Worm (Caenorhabditis elegans): ENCODE data around the gene F10D2.10.

The F10D2.10 gene

DNA sequence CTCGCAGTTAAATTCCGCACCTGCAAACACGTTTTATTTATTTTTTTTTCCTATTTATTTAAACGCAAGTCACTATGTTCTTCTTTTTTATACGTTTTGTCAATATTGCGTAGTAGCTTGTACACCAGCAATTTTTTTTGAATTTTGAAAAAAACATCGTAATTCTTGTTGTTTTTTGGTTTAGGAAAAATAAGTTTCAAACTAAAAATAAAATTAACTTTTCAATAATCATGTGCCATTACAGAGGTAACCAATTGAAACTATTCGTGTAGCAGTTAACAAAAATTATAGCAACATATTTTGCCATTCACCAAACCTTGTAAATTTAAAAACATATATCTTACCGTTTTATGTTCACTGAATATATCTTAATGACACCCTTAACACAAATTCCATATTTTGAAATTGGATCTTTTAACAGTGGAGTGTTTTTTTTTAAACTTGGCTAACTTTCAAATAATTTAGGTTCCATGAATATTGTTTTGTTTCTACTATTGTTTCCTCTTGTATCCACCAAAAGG lies 32.7 kb downstream of the F10D2.10 start, which contains the start of gene lmd-5:
lmd-5 (plus strand) TSS at position 471 of the 521 bp plus-strand sequence.
- no peak for TF ChIP-seq ces-1 (GFP tag; optimal IDR thresholded peaks at IDR 0.05)
- no peak for TF ChIP-seq sptf-1 (tag; optimal IDR thresholded peaks at IDR 0.05)
- no peak for TF ChIP-seq drap-1 (GFP tag; optimal IDR thresholded peaks at IDR 0.05)
- no peak for TF ChIP-seq flh-1 (GFP tag; optimal IDR thresholded peaks at IDR 0.05)

DNA sequence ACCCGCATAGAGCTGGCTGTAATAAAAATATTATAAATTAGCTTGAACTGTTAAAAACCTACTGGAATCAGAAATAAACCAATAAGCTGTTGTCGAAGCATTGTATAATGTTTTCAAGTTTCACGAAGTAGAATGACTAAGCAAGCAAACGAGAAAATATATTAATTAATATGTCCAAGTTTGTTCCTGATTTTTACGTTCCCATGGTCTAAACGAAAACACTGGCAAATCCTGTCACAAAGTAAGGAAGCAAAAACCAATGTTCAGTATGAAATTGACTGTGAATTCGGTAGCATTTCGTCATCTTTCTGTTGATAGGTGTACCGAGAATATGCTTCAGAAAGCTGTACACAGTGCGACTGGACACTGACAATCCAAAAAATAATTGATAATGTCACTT lies 35.8 kb downstream of the F10D2.10 start, which contains the start of gene srx-34:
srx-34 (minus strand) TSS at position 101 of the 400 bp plus-strand sequence.
- no peak for TF ChIP-seq nhr-12 (tag; optimal IDR thresholded peaks at IDR 0.05)
- no peak for TF ChIP-seq ceh-43 (GFP tag; optimal IDR thresholded peaks at IDR 0.05)
- no peak for TF ChIP-seq blmp-1 (tag; optimal IDR thresholded peaks at IDR 0.05)
- TF ChIP-seq nhr-2 (tag; optimal IDR thresholded peaks at IDR 0.05): no peak
- no peak for TF ChIP-seq elt-3 (tag; optimal IDR thresholded peaks at IDR 0.05)
- no peak for TF ChIP-seq sptf-1 (tag; optimal IDR thresholded peaks at IDR 0.05)
- TF ChIP-seq lin-32 (GFP tag; optimal IDR thresholded peaks at IDR 0.05): no peak
- TF ChIP-seq lsy-2 (tag; optimal IDR thresholded peaks at IDR 0.05): no peak
- TF ChIP-seq sem-2 (GFP tag; optimal IDR thresholded peaks at IDR 0.05): no peak
- TF ChIP-seq mep-1 (tag; optimal IDR thresholded peaks at IDR 0.05): no peak
- no peak for TF ChIP-seq nhr-76 (tag; optimal IDR thresholded peaks at IDR 0.05)
- no peak for TF ChIP-seq cnd-1 (tag; optimal IDR thresholded peaks at IDR 0.05)
- TF ChIP-seq ham-2 (GFP tag; optimal IDR thresholded peaks at IDR 0.05): no peak
- TF ChIP-seq tbx-8 (GFP tag; optimal IDR thresholded peaks at IDR 0.05): no peak

DNA sequence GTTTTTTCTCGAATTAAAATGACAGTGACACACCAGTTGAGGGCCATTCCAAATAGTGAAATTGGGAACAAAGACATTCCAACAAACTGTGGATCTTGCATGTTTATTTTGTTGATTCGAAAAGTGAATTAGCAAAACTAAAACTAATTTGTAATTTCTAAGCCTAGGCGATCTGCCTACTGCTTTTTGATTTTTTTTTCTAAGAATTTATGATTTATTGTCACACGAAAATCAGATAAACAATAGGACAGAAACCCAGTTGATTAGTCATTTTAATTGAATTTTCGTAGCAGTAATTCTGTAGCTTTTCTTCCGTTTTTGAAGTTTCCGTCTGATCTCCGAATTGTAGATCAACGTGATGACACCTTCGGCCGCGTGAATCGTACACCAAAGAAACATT lies 37.2 kb downstream of the F10D2.10 start, which contains the start of gene srx-33:
srx-33 (minus strand) TSS at position 101 of the 400 bp plus-strand sequence.
- TF ChIP-seq unc-120 (tag; optimal IDR thresholded peaks at IDR 0.05; ENCODE audit: poor library complexity, severe bottlenecking) (no peak), tbx-8 (GFP tag; optimal IDR thresholded peaks at IDR 0.05) (no peak), nhr-237 (tag; optimal IDR thresholded peaks at IDR 0.05) (no peak), nhr-2 (tag; optimal IDR thresholded peaks at IDR 0.05) (no peak), ceh-43 (GFP tag; optimal IDR thresholded peaks at IDR 0.05) (no peak), drap-1 (GFP tag; optimal IDR thresholded peaks at IDR 0.05) (no peak)

DNA sequence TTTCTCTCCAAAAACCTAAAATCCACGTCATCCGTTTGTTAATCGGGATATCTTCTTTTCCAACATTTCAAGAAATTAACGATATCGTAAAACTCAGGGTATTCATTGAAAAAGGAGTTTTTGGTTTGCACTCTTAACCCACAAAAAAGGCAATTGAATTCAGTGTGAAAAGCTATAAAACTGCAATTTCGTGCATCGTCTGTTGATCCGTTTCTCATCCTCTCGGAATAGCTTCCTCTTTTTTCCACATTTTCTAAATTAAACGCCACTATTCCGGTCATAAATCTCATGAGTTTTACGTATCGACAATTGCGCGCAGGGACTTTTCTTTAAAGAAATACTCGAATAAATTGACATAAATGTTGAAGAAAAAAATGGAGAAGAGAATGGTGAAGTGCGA lies 43.8 kb downstream of the F10D2.10 start:
- TF ChIP-seq sem-2 (GFP tag; optimal IDR thresholded peaks at IDR 0.05) (no peak), ham-2 (GFP tag; optimal IDR thresholded peaks at IDR 0.05) (no peak), ztf-11 (tag; optimal IDR thresholded peaks at IDR 0.05) (no peak), nhr-2 (tag; optimal IDR thresholded peaks at IDR 0.05) (no peak), unc-62 (GFP tag; optimal IDR thresholded peaks at IDR 0.05) (no peak), unc-39 (tag; optimal IDR thresholded peaks at IDR 0.05) (no peak), ces-1 (GFP tag; optimal IDR thresholded peaks at IDR 0.05) (no peak), hlh-1 (tag; optimal IDR thresholded peaks at IDR 0.05) (no peak), lin-32 (GFP tag; optimal IDR thresholded peaks at IDR 0.05) (no peak)

DNA sequence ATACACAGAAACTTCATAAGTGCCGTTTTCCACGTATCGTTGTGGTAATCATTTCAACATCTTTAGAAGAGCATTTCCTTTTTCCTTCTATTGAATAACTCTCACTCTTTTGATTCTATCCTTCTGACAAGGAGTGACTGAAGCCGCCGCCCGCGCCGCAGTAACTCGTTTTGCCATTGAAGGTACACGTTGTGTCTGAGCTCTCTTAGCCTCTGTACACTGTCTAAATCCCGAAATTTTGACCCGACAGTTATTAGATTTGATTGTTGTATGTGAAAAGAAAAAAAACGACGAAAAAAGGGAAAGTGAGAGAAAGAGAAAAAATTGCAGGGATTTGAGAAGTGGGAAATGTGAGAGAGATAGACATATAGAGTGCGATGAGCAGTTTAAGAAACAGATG lies 44.7 kb downstream of the F10D2.10 start:
- TF ChIP-seq lin-32 (GFP tag; optimal IDR thresholded peaks at IDR 0.05) (no peak), snpc-4 (tag; optimal IDR thresholded peaks at IDR 0.05) (no peak), ces-1 (GFP tag; optimal IDR thresholded peaks at IDR 0.05) (peak; percentile 95)

DNA sequence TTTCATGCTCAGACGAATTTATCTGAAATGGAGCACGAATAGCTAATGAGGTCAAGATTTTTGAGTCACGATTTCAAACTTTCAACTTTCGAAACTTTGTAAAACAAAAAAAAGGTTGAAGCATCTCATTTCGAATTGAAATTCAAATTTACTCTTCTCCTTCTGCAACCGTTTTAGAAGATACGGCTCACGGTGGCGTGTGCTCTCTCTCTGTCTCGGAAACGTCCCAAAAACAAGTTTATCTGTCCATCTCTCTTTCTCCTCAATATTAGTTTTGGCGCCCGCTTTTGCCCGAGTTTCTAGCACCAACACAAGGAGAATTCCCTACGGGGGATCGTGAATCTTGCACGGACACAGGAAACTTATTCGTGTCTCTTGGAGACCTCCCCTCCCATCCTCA lies 45.6 kb downstream of the F10D2.10 start:
- TF ChIP-seq ces-1 (GFP tag; optimal IDR thresholded peaks at IDR 0.05) (peak; percentile 21), unc-120 (tag; optimal IDR thresholded peaks at IDR 0.05; ENCODE audit: poor library complexity, severe bottlenecking) (no peak)

DNA sequence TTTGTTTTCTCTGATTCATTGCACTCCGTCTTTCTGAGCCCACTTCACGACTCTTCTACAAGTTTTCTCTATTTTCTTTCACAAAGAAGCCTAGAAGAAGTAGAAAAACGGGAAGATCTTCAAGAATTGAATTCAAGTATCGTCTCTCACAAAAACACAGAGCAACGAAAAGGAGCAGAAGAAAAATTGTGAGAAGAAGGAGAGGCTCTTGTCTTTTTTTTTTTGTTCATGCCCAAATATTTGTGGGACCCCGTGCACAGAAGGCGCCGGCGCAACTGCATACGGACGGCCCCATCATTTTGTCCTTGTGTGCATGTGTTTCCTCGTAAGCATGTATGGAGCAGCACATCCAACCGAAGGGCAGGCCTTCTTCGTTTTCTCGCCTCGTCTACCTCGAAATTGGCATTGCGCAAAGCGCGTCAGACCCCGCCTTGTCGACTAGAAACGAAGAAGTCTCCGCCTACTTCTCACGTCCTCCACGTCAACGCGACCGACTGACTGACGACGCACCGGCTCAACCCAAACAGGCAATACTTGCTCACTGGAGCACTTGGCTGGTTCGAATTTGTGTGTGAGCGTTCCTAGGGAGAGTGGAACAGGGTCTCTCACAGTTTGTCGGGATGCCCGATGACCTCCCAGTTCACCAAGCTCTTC lies 49.4 kb downstream of the F10D2.10 start:
- no peak for TF ChIP-seq elt-3 (tag; optimal IDR thresholded peaks at IDR 0.05)
- no peak for TF ChIP-seq pha-4 (tag; optimal IDR thresholded peaks at IDR 0.05)
- TF ChIP-seq ces-1 (GFP tag; optimal IDR thresholded peaks at IDR 0.05): no peak
- no peak for TF ChIP-seq ham-2 (GFP tag; optimal IDR thresholded peaks at IDR 0.05)
- TF ChIP-seq snpc-4 (tag; optimal IDR thresholded peaks at IDR 0.05): no peak

Measured in whole organism, mixed stage, embryonic.